Fruit fly (Drosophila melanogaster) whole organism, embryonic: ENCODE results near the gene CG4593.

Experiments
- Aef1 ChIP-seq: fragments of 200-800 bp; sonication (Bioruptor generic); IDR thresholded peaks from 3 replicates; pipeline ENCODE4 v1.3.6; 2022; ENCODE audit warnings: missing biosample characterization, missing genetic modification characterization
- CG14441 ChIP-seq: fragments of 200-800 bp; sonication (Bioruptor generic); IDR thresholded peaks from 2 replicates; pipeline ENCODE4 v1.3.6; 2022; ENCODE audit warnings: missing biosample characterization, missing genetic modification characterization
- CG1529 ChIP-seq: fragments of 200-800 bp; sonication (Bioruptor generic); optimal IDR thresholded peaks from 3 replicates; lab custom pipeline; 2018; ENCODE audit warnings: missing biosample characterization, missing genetic modification characterization
- CG6765 ChIP-seq: fragments of 200-800 bp; sonication (Bioruptor generic); optimal IDR thresholded peaks from 3 replicates; lab custom pipeline; 2017; ENCODE audit warnings: missing biosample characterization, mild to moderate bottlenecking, missing genetic modification characterization
- CG6813 ChIP-seq: fragments of 200-800 bp; sonication (Bioruptor generic); optimal IDR thresholded peaks from 2 replicates; lab custom pipeline; 2017; ENCODE audit warnings: missing biosample characterization, missing genetic modification characterization, mild to moderate bottlenecking, moderate library complexity, missing genetic modification reagents
- CG7786 ChIP-seq: fragments of 200-800 bp; sonication (Bioruptor generic); optimal IDR thresholded peaks from 2 replicates; lab custom pipeline; 2016; ENCODE audit warnings: missing biosample characterization, missing genetic modification characterization
- NC2α ChIP-seq: fragments of 200-800 bp; sonication (Bioruptor generic); optimal IDR thresholded peaks from 2 replicates; lab custom pipeline; 2016; ENCODE audit warnings: missing biosample characterization, missing genetic modification characterization
- Nf-YC ChIP-seq: fragments of 200-800 bp; optimal IDR thresholded peaks from 3 replicates; lab custom pipeline; 2019; ENCODE audit warnings: missing biosample characterization, mild to moderate bottlenecking, missing genetic modification characterization, moderate library complexity
- ab ChIP-seq: fragments of 200-800 bp; sonication (Bioruptor generic); optimal IDR thresholded peaks from 2 replicates; lab custom pipeline; 2016; ENCODE audit warnings: missing biosample characterization, missing genetic modification characterization
- amos ChIP-seq: fragments of 200-800 bp; sonication (Bioruptor generic); IDR thresholded peaks from 2 replicates; pipeline ENCODE4 v1.3.6; 2022; ENCODE audit warnings: missing biosample characterization, missing genetic modification characterization; ENCODE audit not compliant: partially characterized antibody
- run ChIP-seq: fragments of 200-800 bp; sonication (Bioruptor generic); optimal IDR thresholded peaks from 3 replicates; lab custom pipeline; 2018; ENCODE audit warnings: missing biosample characterization, mild to moderate bottlenecking, missing genetic modification characterization
- slou ChIP-seq: fragments of 200-800 bp; sonication (Bioruptor generic); optimal IDR thresholded peaks from 3 replicates; lab custom pipeline; 2016; ENCODE audit warnings: missing biosample characterization, missing genetic modification characterization
- vfl ChIP-seq: fragments of 200-800 bp; sonication (Bioruptor generic); optimal IDR thresholded peaks from 2 replicates; lab custom pipeline; 2016; ENCODE audit warnings: missing biosample characterization, missing genetic modification characterization

dm6 chrX:7000444-7001134, 13.1 kb upstream of the CG4593 start:
- TF ChIP-seq CG1529, result no peak
- TF ChIP-seq ab (GFP tag; lab: Kevin White, UChicago), result no peak
- TF ChIP-seq Aef1 (GFP tag; lab: Robert Waterston, UW), result no peak
- TF ChIP-seq amos (GFP tag; lab: Robert Waterston, UW), result no peak
- TF ChIP-seq CG14441 (GFP tag; lab: Robert Waterston, UW), result no peak
- no peak for TF ChIP-seq CG6765 (GFP tag; lab: Kevin White, UChicago)
- TF ChIP-seq vfl (GFP tag; lab: Kevin White, UChicago), result no peak
- no peak for TF ChIP-seq CG7786 (GFP tag; lab: Kevin White, UChicago)
- TF ChIP-seq CG6813 (GFP tag; lab: Kevin White, UChicago), result no peak
- no peak for TF ChIP-seq run (tag; lab: Kevin White, UChicago)
- no peak for TF ChIP-seq Nf-YC (tag; lab: Kevin White, UChicago)
- TF ChIP-seq slou (GFP tag; lab: Kevin White, UChicago), result no peak
- no peak for TF ChIP-seq NC2α (GFP tag; lab: Kevin White, UChicago)
